Worm (Caenorhabditis elegans) whole organism, L2 larva: ENCODE results near the gene sor-1.

Experiments
- elt-3 ChIP-seq: sonication (generic microtip); optimal IDR thresholded peaks from 2 replicates; lab custom pipeline; 2017; ENCODE audit warnings: missing biosample characterization, missing genetic modification characterization
- lsy-2 ChIP-seq, 2 experiments: fragments of 150-350 bp in 1 of 2; sonication (generic microtip) in 1 of 2; optimal IDR thresholded peaks; 2 replicates each; lab custom pipeline; 2014 to 2017; ENCODE audit warnings: missing biosample characterization in 2 of 2, missing genetic modification characterization in 2 of 2
- sma-9 ChIP-seq, 2 experiments: fragments of 150-350 bp in 1 of 2; sonication (generic microtip) in 1 of 2; optimal IDR thresholded peaks; 2 replicates each; lab custom pipeline; 2014 to 2016; ENCODE audit warnings: missing genetic modification characterization in 2 of 2, mild to moderate bottlenecking in 1 of 2, missing biosample characterization in 1 of 2, missing compliant biosample characterization in 1 of 2, missing genetic modification reagents in 1 of 2, moderate library complexity in 1 of 2
- snpc-4 ChIP-seq: fragments of 150-350 bp; optimal IDR thresholded peaks from 2 replicates; lab custom pipeline; 2014; ENCODE audit warnings: missing biosample characterization, missing genetic modification characterization
- unc-62 ChIP-seq: fragments of 150-350 bp; optimal IDR thresholded peaks from 2 replicates; lab custom pipeline; 2014; ENCODE audit warnings: missing biosample characterization, missing genetic modification reagents, missing genetic modification characterization
- zag-1 ChIP-seq: fragments of 150-350 bp; optimal IDR thresholded peaks from 2 replicates; lab custom pipeline; 2014; ENCODE audit warnings: missing biosample characterization, missing genetic modification characterization
- ztf-11 ChIP-seq: sonication (generic microtip); optimal IDR thresholded peaks from 2 replicates; lab custom pipeline; 2017; ENCODE audit warnings: missing biosample characterization, missing genetic modification characterization

DNA sequence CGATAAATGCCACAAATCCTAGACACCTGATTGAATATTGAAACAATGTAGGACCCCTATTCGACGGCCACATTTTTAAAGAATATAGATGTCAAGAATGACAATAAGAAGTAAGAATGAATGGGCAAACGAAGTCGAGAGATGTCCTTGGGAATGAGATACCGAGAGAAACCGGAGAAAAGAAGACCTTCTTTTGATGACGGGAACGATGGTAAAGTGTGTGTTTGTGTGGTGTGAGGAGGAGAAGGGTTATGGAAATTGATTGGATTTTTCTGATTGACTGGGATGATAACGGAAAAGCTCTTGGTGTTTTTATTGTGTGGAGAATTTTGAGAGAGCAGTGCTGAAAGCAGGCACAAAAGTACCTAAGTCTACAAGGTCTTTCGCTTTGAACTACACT, 49.3 kb upstream of the sor-1 start, which contains the start of gene R05D3.9:
- TF ChIP-seq unc-62 (GFP tag; lab: Kevin White, UChicago): no peak
- no peak for TF ChIP-seq snpc-4 (tag; lab: Kevin White, UChicago)
- no peak for TF ChIP-seq ztf-11 (tag; lab: Kevin White, UChicago)
- TF ChIP-seq sma-9 (GFP tag; optimal IDR thresholded peaks at IDR 0.05; lab: Kevin White, UChicago): no peak
- no peak for TF ChIP-seq sma-9 (tag; optimal IDR thresholded peaks at IDR 0.05; lab: Kevin White, UChicago)
- TF ChIP-seq zag-1: no peak
- no peak for TF ChIP-seq elt-3 (tag; lab: Kevin White, UChicago)
- no peak for TF ChIP-seq lsy-2 (tag; optimal IDR thresholded peaks at IDR 0.05; lab: Kevin White, UChicago)
